Fruit fly (Drosophila melanogaster) whole organism, prepupa: ENCODE results near the gene hth.

ENCODE experiments used
- Blimp-1 ChIP-seq: fragments of 200-800 bp; sonication (Bioruptor generic); optimal IDR thresholded peaks from 3 replicates; lab custom pipeline; 2017; ENCODE audit warnings: missing biosample characterization, missing genetic modification characterization, mild to moderate bottlenecking, moderate library complexity, missing genetic modification reagents
- CG10631 ChIP-seq: fragments of 200-800 bp; sonication (Bioruptor generic); optimal IDR thresholded peaks from 2 replicates; lab custom pipeline; 2016; ENCODE audit warnings: missing biosample characterization, missing genetic modification characterization
- CG11762 ChIP-seq: fragments of 200-800 bp; sonication (Bioruptor generic); optimal IDR thresholded peaks from 3 replicates; lab custom pipeline; 2016; ENCODE audit warnings: missing biosample characterization, missing genetic modification characterization; ENCODE audit not compliant: insufficient read depth
- CG11902 ChIP-seq: fragments of 200-800 bp; sonication (Bioruptor generic); optimal IDR thresholded peaks from 3 replicates; lab custom pipeline; 2016; ENCODE audit warnings: missing biosample characterization, missing genetic modification characterization
- CG1621 ChIP-seq: fragments of 200-800 bp; sonication (Bioruptor generic); optimal IDR thresholded peaks from 3 replicates; lab custom pipeline; 2018; ENCODE audit warnings: missing biosample characterization, mild to moderate bottlenecking, missing genetic modification characterization
- CG16779 ChIP-seq: fragments of 200-800 bp; sonication (Bioruptor generic); optimal IDR thresholded peaks from 3 replicates; lab custom pipeline; 2017; ENCODE audit warnings: missing biosample characterization, mild to moderate bottlenecking, missing genetic modification characterization
- CG34406 ChIP-seq: fragments of 200-800 bp; sonication (Bioruptor generic); optimal IDR thresholded peaks from 3 replicates; lab custom pipeline; 2016; ENCODE audit warnings: missing biosample characterization, missing genetic modification characterization
- CG3919 ChIP-seq: fragments of 200-800 bp; sonication (Bioruptor generic); optimal IDR thresholded peaks from 3 replicates; lab custom pipeline; 2016; ENCODE audit warnings: missing biosample characterization, missing genetic modification characterization
- CG4318 ChIP-seq: fragments of 200-800 bp; sonication (Bioruptor generic); optimal IDR thresholded peaks from 3 replicates; lab custom pipeline; 2017; ENCODE audit warnings: missing biosample characterization, mild to moderate bottlenecking, missing genetic modification characterization
- CG6163 ChIP-seq: fragments of 200-800 bp; sonication (Bioruptor generic); IDR thresholded peaks from 3 replicates; pipeline ENCODE4 v1.3.6; 2022; ENCODE audit warnings: missing biosample characterization, missing genetic modification characterization
- CG6276 ChIP-seq: fragments of 200-800 bp; sonication (Bioruptor generic); optimal IDR thresholded peaks from 2 replicates; lab custom pipeline; 2017; ENCODE audit warnings: missing biosample characterization, mild to moderate bottlenecking, missing genetic modification characterization
- CG6792 ChIP-seq: fragments of 200-800 bp; sonication (Bioruptor generic); optimal IDR thresholded peaks from 3 replicates; lab custom pipeline; 2016; ENCODE audit warnings: missing biosample characterization, missing genetic modification characterization
- CG6808 ChIP-seq: fragments of 200-800 bp; sonication (Bioruptor generic); optimal IDR thresholded peaks from 3 replicates; lab custom pipeline; 2017; ENCODE audit warnings: missing biosample characterization, missing genetic modification characterization, mild to moderate bottlenecking, moderate library complexity, missing genetic modification reagents
- CG6854 ChIP-seq: fragments of 200-800 bp; sonication (Bioruptor generic); optimal IDR thresholded peaks from 2 replicates; lab custom pipeline; 2017; ENCODE audit warnings: missing biosample characterization, mild to moderate bottlenecking, missing genetic modification characterization
- CG7368 ChIP-seq: fragments of 200-800 bp; sonication (Bioruptor generic); optimal IDR thresholded peaks from 3 replicates; lab custom pipeline; 2016; ENCODE audit warnings: missing biosample characterization, missing genetic modification characterization
- Ets21C ChIP-seq: fragments of 200-800 bp; sonication (Bioruptor generic); optimal IDR thresholded peaks from 3 replicates; lab custom pipeline; 2016; ENCODE audit warnings: missing biosample characterization, missing genetic modification characterization
- Ets96B ChIP-seq: fragments of 200-800 bp; optimal IDR thresholded peaks from 2 replicates; lab custom pipeline; 2019; ENCODE audit warnings: missing biosample characterization, mild to moderate bottlenecking, missing genetic modification characterization, moderate library complexity
- Gug ChIP-seq: fragments of 200-800 bp; sonication (Bioruptor generic); IDR thresholded peaks from 2 replicates; pipeline ENCODE4 v1.3.6; 2022; ENCODE audit warnings: missing biosample characterization, missing genetic modification characterization
- Hr39 ChIP-seq: fragments of 200-800 bp; sonication (Bioruptor generic); optimal IDR thresholded peaks from 2 replicates; lab custom pipeline; 2016; ENCODE audit warnings: missing biosample characterization, missing genetic modification characterization
- Lpt ChIP-seq: fragments of 200-800 bp; sonication (Bioruptor generic); optimal IDR thresholded peaks from 3 replicates; lab custom pipeline; 2016; ENCODE audit warnings: missing biosample characterization, missing genetic modification characterization
- Met ChIP-seq: fragments of 200-800 bp; sonication (Bioruptor generic); optimal IDR thresholded peaks from 3 replicates; lab custom pipeline; 2016; ENCODE audit warnings: missing biosample characterization, missing genetic modification characterization
- Smox ChIP-seq: fragments of 200-800 bp; sonication (Bioruptor generic); optimal IDR thresholded peaks from 3 replicates; lab custom pipeline; 2016; ENCODE audit warnings: missing biosample characterization, missing genetic modification characterization
- Sox102F ChIP-seq: fragments of 200-800 bp; sonication (Bioruptor generic); optimal IDR thresholded peaks from 2 replicates; lab custom pipeline; 2016; ENCODE audit warnings: missing biosample characterization, mild to moderate bottlenecking, missing genetic modification characterization
- Sox14 ChIP-seq: fragments of 200-800 bp; sonication (Bioruptor generic); optimal IDR thresholded peaks from 3 replicates; lab custom pipeline; 2016; ENCODE audit warnings: missing biosample characterization, missing genetic modification characterization
- Sox15 ChIP-seq: fragments of 200-800 bp; sonication (Bioruptor generic); optimal IDR thresholded peaks from 3 replicates; lab custom pipeline; 2016; ENCODE audit warnings: missing biosample characterization, missing genetic modification characterization
- achi ChIP-seq: fragments of 200-800 bp; sonication (Bioruptor generic); optimal IDR thresholded peaks from 3 replicates; lab custom pipeline; 2016; ENCODE audit warnings: missing biosample characterization, missing genetic modification characterization
- dac ChIP-seq: fragments of 200-800 bp; sonication (Bioruptor generic); optimal IDR thresholded peaks from 2 replicates; lab custom pipeline; 2017; ENCODE audit warnings: missing biosample characterization, mild to moderate bottlenecking, missing genetic modification characterization
- dsx ChIP-seq: fragments of 200-800 bp; optimal IDR thresholded peaks from 3 replicates; lab custom pipeline; 2019; ENCODE audit warnings: missing biosample characterization, mild to moderate bottlenecking, missing genetic modification characterization, moderate library complexity; ENCODE audit not compliant: poor library complexity, severe bottlenecking
- fd59A ChIP-seq: fragments of 200-800 bp; sonication (Bioruptor generic); optimal IDR thresholded peaks from 2 replicates; lab custom pipeline; 2017; ENCODE audit warnings: missing biosample characterization, mild to moderate bottlenecking, missing genetic modification characterization, missing genetic modification reagents
- fd85E ChIP-seq: fragments of 200-800 bp; sonication (Bioruptor generic); optimal IDR thresholded peaks from 3 replicates; lab custom pipeline; 2016; ENCODE audit warnings: missing biosample characterization, missing genetic modification characterization
- fkh ChIP-seq: fragments of 200-800 bp; sonication (Bioruptor generic); optimal IDR thresholded peaks from 3 replicates; lab custom pipeline; 2017; ENCODE audit warnings: missing biosample characterization, mild to moderate bottlenecking, missing genetic modification characterization, moderate library complexity
- net ChIP-seq: fragments of 200-800 bp; sonication (Bioruptor generic); optimal IDR thresholded peaks from 3 replicates; lab custom pipeline; 2016; ENCODE audit warnings: missing biosample characterization, missing genetic modification characterization
- ss ChIP-seq, 2 experiments: fragments of 200-800 bp; sonication (Bioruptor generic); optimal IDR thresholded peaks; 2 replicates in 1 of 2; 3 replicates in 1 of 2; lab custom pipeline; 2017 to 2018; ENCODE audit warnings: mild to moderate bottlenecking in 2 of 2, missing biosample characterization in 2 of 2, missing genetic modification characterization in 2 of 2, moderate library complexity in 1 of 2
- svp ChIP-seq: fragments of 200-800 bp; sonication (Bioruptor generic); peaks from one replicate; lab custom pipeline; 2016; ENCODE audit warnings: missing biosample characterization, missing genetic modification characterization
- vri ChIP-seq: fragments of 200-800 bp; sonication (Bioruptor generic); optimal IDR thresholded peaks from 3 replicates; lab custom pipeline; 2016; ENCODE audit warnings: missing biosample characterization, mild to moderate bottlenecking, missing genetic modification characterization

The hth gene

dm6 chr3R:10611861-10612260 is 27.5 kb downstream of the hth start:
- TF ChIP-seq Sox14 (GFP tag; lab: Kevin White, UChicago) (no peak), CG10631 (GFP tag; lab: Kevin White, UChicago) (no peak), Ets21C (no peak), CG6808 (GFP tag; lab: Kevin White, UChicago) (no peak), CG11902 (GFP tag; lab: Kevin White, UChicago) (no peak), dsx (GFP tag; lab: Kevin White, UChicago) (no peak), CG1621 (no peak), svp (GFP tag; lab: Kevin White, UChicago) (peak; percentile 13), vri (GFP tag; lab: Kevin White, UChicago) (peak; percentile 71), Smox (GFP tag; lab: Kevin White, UChicago) (no peak), Lpt (no peak)

dm6 chr3R:10605038-10605437 is 34.3 kb downstream of the hth start:
- no peak for TF ChIP-seq CG6808 (GFP tag; lab: Kevin White, UChicago)
- no peak for TF ChIP-seq Gug (GFP tag; lab: Robert Waterston, UW)
- TF ChIP-seq Hr39 = no peak
- TF ChIP-seq Ets96B (tag; lab: Kevin White, UChicago) = no peak
- TF ChIP-seq CG6792 (GFP tag; lab: Kevin White, UChicago) = no peak
- no peak for TF ChIP-seq Blimp-1
- TF ChIP-seq CG34406 (GFP tag; lab: Kevin White, UChicago) = no peak
- no peak for TF ChIP-seq CG6854 (GFP tag; lab: Kevin White, UChicago)
- peak; percentile 34 for TF ChIP-seq fkh (GFP tag; lab: Kevin White, UChicago)
- no peak for TF ChIP-seq CG3919 (GFP tag; lab: Kevin White, UChicago)
- no peak for TF ChIP-seq ss (GFP tag; optimal IDR thresholded peaks at IDR 0.05; lab: Kevin White, UChicago)
- no peak for TF ChIP-seq net (GFP tag; lab: Kevin White, UChicago)
- no peak for TF ChIP-seq CG7368 (GFP tag; lab: Kevin White, UChicago)
- TF ChIP-seq CG1621 = no peak
- TF ChIP-seq vri (GFP tag; lab: Kevin White, UChicago) = no peak
- TF ChIP-seq CG11902 (GFP tag; lab: Kevin White, UChicago) = no peak
- TF ChIP-seq svp (GFP tag; lab: Kevin White, UChicago) = peak; percentile 50
- TF ChIP-seq dac (GFP tag; lab: Kevin White, UChicago) = no peak
- no peak for TF ChIP-seq CG11762
- TF ChIP-seq fd85E (GFP tag; lab: Kevin White, UChicago) = no peak
- TF ChIP-seq achi (GFP tag; lab: Kevin White, UChicago) = no peak
- peak; percentile 44; the same call in 1 of the 3 replicates for TF ChIP-seq CG6163 (GFP tag; lab: Robert Waterston, UW)

- TF ChIP-seq svp (GFP tag; lab: Kevin White, UChicago) (peak; percentile 50), Smox (GFP tag; lab: Kevin White, UChicago) (no peak), CG4318 (GFP tag; lab: Kevin White, UChicago) (no peak), fd59A (GFP tag; lab: Kevin White, UChicago) (no peak), Blimp-1 (no peak), Sox102F (no peak), CG6276 (GFP tag; lab: Kevin White, UChicago) (no peak), CG6808 (GFP tag; lab: Kevin White, UChicago) (no peak), vri (GFP tag; lab: Kevin White, UChicago) (no peak), dsx (GFP tag; lab: Kevin White, UChicago) (peak; percentile 75), CG3919 (GFP tag; lab: Kevin White, UChicago) (no peak), Sox14 (GFP tag; lab: Kevin White, UChicago) (no peak), Sox15 (GFP tag; lab: Kevin White, UChicago) (no peak), CG16779 (tag; lab: Kevin White, UChicago) (no peak), Met (GFP tag; lab: Kevin White, UChicago) (no peak)
- TF ChIP-seq, all 60 proteins: peak for 2
These were observed 37.0 kb downstream of the hth start for dm6 chr3R:10602224-10602841.
